Worm (Caenorhabditis elegans): ENCODE results near the gene C41H7.9.

The C41H7.9 gene

ce11 chrII:2987122-2987556 is 24.9 kb downstream of the C41H7.9 start:
- TF ChIP-seq hlh-30 (tag; optimal IDR thresholded peaks at IDR 0.05; ENCODE audit: insufficient read depth) (no peak), ahr-1 (tag; optimal IDR thresholded peaks at IDR 0.05) (no peak), hlh-15 (tag; optimal IDR thresholded peaks at IDR 0.05) (no peak), ceh-24 (tag; optimal IDR thresholded peaks at IDR 0.05) (no peak), npax-4 (tag; optimal IDR thresholded peaks at IDR 0.05) (no peak), nfya-1 (tag; optimal IDR thresholded peaks at IDR 0.05) (no peak), che-1 (tag; optimal IDR thresholded peaks at IDR 0.05) (no peak)

ce11 chrII:2985935-2986498 is 26.0 kb downstream of the C41H7.9 start:
- TF ChIP-seq npax-4 (tag; optimal IDR thresholded peaks at IDR 0.05) = no peak
- no peak for TF ChIP-seq nfya-1 (tag; optimal IDR thresholded peaks at IDR 0.05)
- no peak for TF ChIP-seq ceh-34 (tag; optimal IDR thresholded peaks at IDR 0.05)

- no peak for TF ChIP-seq C38D4.7 (GFP tag; optimal IDR thresholded peaks at IDR 0.05)
- no peak for TF ChIP-seq pha-2 (tag; optimal IDR thresholded peaks at IDR 0.05)
- TF ChIP-seq hlh-6 (tag; optimal IDR thresholded peaks at IDR 0.05) = peak; percentile 40
- TF ChIP-seq ceh-14 (tag; optimal IDR thresholded peaks at IDR 0.05) = no peak
These were observed 26.6 kb downstream of the C41H7.9 start for ce11 chrII:2985446-2985845.

- TF ChIP-seq elt-4 (tag; optimal IDR thresholded peaks at IDR 0.05) = no peak
- TF ChIP-seq dve-1 (tag; optimal IDR thresholded peaks at IDR 0.05) = no peak
- TF ChIP-seq ceh-9 (tag; optimal IDR thresholded peaks at IDR 0.05) = no peak
- TF ChIP-seq odd-2 (tag; optimal IDR thresholded peaks at IDR 0.05) = no peak
- TF ChIP-seq F13H6.1 (tag; optimal IDR thresholded peaks at IDR 0.05) = no peak
- TF ChIP-seq hlh-6 (tag; optimal IDR thresholded peaks at IDR 0.05) = no peak
- TF ChIP-seq Y22D7AL.16 (tag; optimal IDR thresholded peaks at IDR 0.05) = no peak
- TF ChIP-seq pax-1 (tag; optimal IDR thresholded peaks at IDR 0.05) = no peak
- TF ChIP-seq pqm-1 (tag; optimal IDR thresholded peaks at IDR 0.05) = no peak
- no peak for TF ChIP-seq ahr-1 (tag; optimal IDR thresholded peaks at IDR 0.05)
- no peak for TF ChIP-seq fkh-6 (tag; optimal IDR thresholded peaks at IDR 0.05)
- no peak for TF ChIP-seq tbx-2 (tag; optimal IDR thresholded peaks at IDR 0.05)
- TF ChIP-seq madf-2 (tag; optimal IDR thresholded peaks at IDR 0.05) = no peak
- no peak for TF ChIP-seq gmeb-2 (tag; optimal IDR thresholded peaks at IDR 0.05)
- no peak for TF ChIP-seq unc-55 (GFP tag; optimal IDR thresholded peaks at IDR 0.05)
- TF ChIP-seq hlh-30 (tag; optimal IDR thresholded peaks at IDR 0.05; ENCODE audit: insufficient read depth) = no peak
- no peak for TF ChIP-seq rnt-1 (tag; optimal IDR thresholded peaks at IDR 0.05)
- TF ChIP-seq ttx-3 (tag; optimal IDR thresholded peaks at IDR 0.05) = no peak
- TF ChIP-seq T23F11.4 (GFP tag; optimal IDR thresholded peaks at IDR 0.05) = no peak
- TF ChIP-seq mec-3 (tag; optimal IDR thresholded peaks at IDR 0.05; ENCODE audit: borderline replicate concordance) = no peak
These were observed 27.6 kb downstream of the C41H7.9 start for ce11 chrII:2984383-2984782.

ce11 chrII:2979061-2979460 is 33.0 kb downstream of the C41H7.9 start:
- no peak for TF ChIP-seq lim-6 (tag; optimal IDR thresholded peaks at IDR 0.05)
- no peak for TF ChIP-seq sox-4 (tag; optimal IDR thresholded peaks at IDR 0.05)
- TF ChIP-seq ceh-30 (tag; optimal IDR thresholded peaks at IDR 0.05) = no peak
- no peak for TF ChIP-seq ceh-45 (GFP tag; IDR thresholded peaks at IDR 0.05)
- no peak for TF ChIP-seq fkh-6 (tag; optimal IDR thresholded peaks at IDR 0.05)
- TF ChIP-seq dve-1 (tag; optimal IDR thresholded peaks at IDR 0.05) = peak; percentile 94

- TF ChIP-seq gmeb-2 (tag; optimal IDR thresholded peaks at IDR 0.05) (no peak), ztf-16 (tag; optimal IDR thresholded peaks at IDR 0.05) (no peak), lim-6 (tag; optimal IDR thresholded peaks at IDR 0.05) (no peak), ceh-34 (tag; optimal IDR thresholded peaks at IDR 0.05) (no peak), ceh-24 (tag; optimal IDR thresholded peaks at IDR 0.05) (no peak), pqm-1 (tag; optimal IDR thresholded peaks at IDR 0.05) (no peak), mec-3 (tag; optimal IDR thresholded peaks at IDR 0.05; ENCODE audit: borderline replicate concordance) (no peak), ttx-3 (tag; optimal IDR thresholded peaks at IDR 0.05) (no peak), pha-2 (tag; optimal IDR thresholded peaks at IDR 0.05) (no peak), K09A11.1 (tag; optimal IDR thresholded peaks at IDR 0.05; ENCODE audit: insufficient read depth) (no peak), hlh-8 (tag; optimal IDR thresholded peaks at IDR 0.05) (no peak), T23F11.4 (GFP tag; optimal IDR thresholded peaks at IDR 0.05) (no peak), hlh-13 (GFP tag; optimal IDR thresholded peaks at IDR 0.05) (no peak), zip-5 (tag; optimal IDR thresholded peaks at IDR 0.05) (no peak), dve-1 (tag; optimal IDR thresholded peaks at IDR 0.05) (no peak)
These were observed 34.4 kb downstream of the C41H7.9 start for ce11 chrII:2977652-2978051.
